Worm (Caenorhabditis elegans) whole organism, L3 larva: ENCODE measurements around the gene srx-122.

ENCODE experiments used
- ceh-9 ChIP-seq: sonication (generic microtip); optimal IDR thresholded peaks from 2 replicates; lab custom pipeline; 2018; ENCODE audit warnings: missing biosample characterization, missing genetic modification characterization
- elt-1 ChIP-seq: fragments of 150-350 bp; optimal IDR thresholded peaks from 2 replicates; lab custom pipeline; 2014; ENCODE audit warnings: missing biosample characterization, missing genetic modification characterization
- fos-1 ChIP-seq: fragments of 150-350 bp; optimal IDR thresholded peaks from 2 replicates; lab custom pipeline; 2014; ENCODE audit warnings: missing biosample characterization, missing genetic modification characterization
- jun-1 ChIP-seq: fragments of 150-350 bp; optimal IDR thresholded peaks from 2 replicates; lab custom pipeline; 2014; ENCODE audit warnings: missing biosample characterization, missing genetic modification reagents, missing genetic modification characterization
- lin-39 ChIP-seq: fragments of 150-350 bp; optimal IDR thresholded peaks from 2 replicates; lab custom pipeline; 2018; ENCODE audit warnings: missing biosample characterization, missing genetic modification reagents, missing genetic modification characterization
- nhr-237 ChIP-seq: fragments of 150-350 bp; optimal IDR thresholded peaks from 2 replicates; lab custom pipeline; 2014; ENCODE audit warnings: missing biosample characterization, missing genetic modification characterization
- skn-1 ChIP-seq: fragments of 150-350 bp; optimal IDR thresholded peaks from 2 replicates; lab custom pipeline; 2014; ENCODE audit warnings: missing biosample characterization, missing genetic modification characterization
- snpc-4 ChIP-seq: fragments of 150-350 bp; optimal IDR thresholded peaks from 2 replicates; lab custom pipeline; 2014; ENCODE audit warnings: missing biosample characterization, missing genetic modification characterization
- tbx-2 ChIP-seq: sonication (generic microtip); optimal IDR thresholded peaks from 2 replicates; lab custom pipeline; 2016; ENCODE audit warnings: mild to moderate bottlenecking, missing genetic modification characterization, missing compliant biosample characterization
- unc-62 ChIP-seq: fragments of 150-350 bp; sonication (generic microtip); optimal IDR thresholded peaks from 4 replicates; lab custom pipeline; 2014; ENCODE audit warnings: missing biosample characterization, missing genetic modification reagents, missing genetic modification characterization

DNA sequence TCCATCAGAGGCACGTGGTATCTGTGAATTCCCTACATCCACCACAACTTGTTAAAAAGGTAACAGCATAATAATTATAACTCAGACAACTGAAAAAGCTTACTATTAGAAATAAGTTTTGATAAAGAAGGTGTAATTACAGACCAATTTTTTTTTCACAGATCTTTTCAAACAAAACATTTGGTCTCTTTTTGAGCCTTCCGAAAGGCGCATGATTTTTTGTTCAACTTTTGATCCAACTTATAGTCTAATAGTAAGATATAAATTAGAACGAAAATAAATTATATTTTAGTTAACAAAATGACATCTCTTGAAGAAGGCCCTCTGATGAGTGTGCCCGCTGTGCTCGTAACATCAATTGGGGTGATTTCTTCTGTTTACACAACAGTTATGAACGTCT, 10.5 kb upstream of the srx-122 start, which contains the start of gene srbc-3:
- TF ChIP-seq elt-1 (tag; lab: Kevin White, UChicago), result no peak
- TF ChIP-seq skn-1, result no peak
- no peak for TF ChIP-seq jun-1
- no peak for TF ChIP-seq fos-1 (tag; lab: Kevin White, UChicago)
- TF ChIP-seq lin-39 (tag; lab: Kevin White, UChicago), result no peak
- no peak for TF ChIP-seq unc-62
- no peak for TF ChIP-seq snpc-4 (tag; lab: Kevin White, UChicago)
- no peak for TF ChIP-seq tbx-2 (tag; lab: Kevin White, UChicago)
- TF ChIP-seq ceh-9, result no peak
- no peak for TF ChIP-seq nhr-237 (tag; lab: Kevin White, UChicago)
